Worm (Caenorhabditis elegans) whole organism, young adult: Measurements from ENCODE around the gene lec-11.

ENCODE experiments used
- F49E8.2 ChIP-seq: sonication (generic microtip); optimal IDR thresholded peaks from 3 replicates; lab custom pipeline; 2017; ENCODE audit warnings: missing genetic modification characterization, mild to moderate bottlenecking, missing compliant biosample characterization, antibody characterized with exemption, moderate library complexity; ENCODE audit not compliant: insufficient read depth
- F57C9.4 ChIP-seq: sonication (generic microtip); optimal IDR thresholded peaks from 2 replicates; lab custom pipeline; 2017; ENCODE audit warnings: mild to moderate bottlenecking, missing genetic modification characterization, missing compliant biosample characterization
- cebp-1 ChIP-seq, 2 experiments: fragments of 200-800 bp in 1 of 2; sonication (Bioruptor generic) in 1 of 2; sonication (generic microtip) in 1 of 2; IDR thresholded peaks in 1 of 2; optimal IDR thresholded peaks in 1 of 2; 2 replicates each; pipeline versions ENCODE4 v1.3.6 to Lab custom; 2017 to 2022; ENCODE audit warnings: missing compliant biosample characterization in 2 of 2, missing genetic modification characterization in 2 of 2, mild to moderate bottlenecking in 1 of 2, missing genetic modification reagents in 1 of 2, moderate library complexity in 1 of 2
- egrh-3 ChIP-seq: fragments of 200-800 bp; sonication (Bioruptor generic); IDR thresholded peaks from 2 replicates; pipeline ENCODE4 v1.3.6; 2022; ENCODE audit warnings: missing genetic modification reagents, missing genetic modification characterization, missing compliant biosample characterization
- mes-4 ChIP-seq: sonication (generic microtip); optimal IDR thresholded peaks from 2 replicates; lab custom pipeline; 2016; ENCODE audit warnings: missing genotype, missing genetic modification characterization, missing compliant biosample characterization
- nfya-1 ChIP-seq: sonication (generic microtip); optimal IDR thresholded peaks from 2 replicates; lab custom pipeline; 2017; ENCODE audit warnings: antibody characterized with exemption, missing compliant biosample characterization, missing genetic modification characterization, borderline replicate concordance; ENCODE audit not compliant: insufficient read depth
- nhr-179 ChIP-seq: sonication (generic microtip); optimal IDR thresholded peaks from 2 replicates; lab custom pipeline; 2016; ENCODE audit warnings: mild to moderate bottlenecking, missing genetic modification characterization, missing compliant biosample characterization

DNA sequence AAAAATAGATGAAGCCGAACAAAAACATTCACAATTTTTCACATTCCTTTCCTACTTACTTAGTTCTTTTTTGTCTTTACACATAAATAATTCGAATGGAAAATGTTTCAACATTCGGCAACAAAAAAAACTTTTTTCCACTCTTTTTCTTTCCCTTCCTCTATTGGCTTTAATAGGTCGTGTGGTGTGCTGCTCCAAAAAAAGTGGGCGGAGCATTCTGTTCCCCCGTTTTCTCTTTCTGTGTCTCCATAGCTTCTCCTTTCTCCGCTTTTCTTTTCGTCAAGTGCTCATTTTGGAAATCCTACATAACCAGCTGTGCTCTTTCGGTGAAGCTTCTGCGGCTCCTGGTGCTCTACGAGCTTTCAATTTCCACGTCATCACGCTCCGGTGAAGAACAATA is 48.5 kb downstream of the lec-11 start, which contains the start of gene C01G5.25:
- no peak for TF ChIP-seq cebp-1 (GFP tag; IDR thresholded peaks at IDR 0.05; lab: Robert Waterston, UW)
- no peak for TF ChIP-seq cebp-1 (tag; optimal IDR thresholded peaks at IDR 0.05; lab: Kevin White, UChicago)
- no peak for TF ChIP-seq egrh-3 (GFP tag; lab: Robert Waterston, UW)
- TF ChIP-seq mes-4 = no peak
- TF ChIP-seq F49E8.2 (tag; lab: Kevin White, UChicago) = no peak
- TF ChIP-seq nfya-1 (tag; lab: Kevin White, UChicago) = no peak
- no peak for TF ChIP-seq F57C9.4
- no peak for TF ChIP-seq nhr-179 (tag; lab: Kevin White, UChicago)
